Worm (Caenorhabditis elegans) whole organism, L1 larva: Measurements from ENCODE around the gene srh-187.

Source experiments
- C04F5.9 ChIP-seq: sonication (generic microtip); optimal IDR thresholded peaks from 2 replicates; lab custom pipeline; 2016; ENCODE audit warnings: missing genetic modification characterization, missing compliant biosample characterization
- alr-1 ChIP-seq: fragments of 200-800 bp; sonication (Bioruptor generic); optimal IDR thresholded peaks from 2 replicates; lab custom pipeline; 2018; ENCODE audit warnings: borderline replicate concordance, mild to moderate bottlenecking, missing genetic modification characterization, missing compliant biosample characterization
- ama-1 ChIP-seq: fragments of 150-350 bp; optimal IDR thresholded peaks from 2 replicates; lab custom pipeline; 2014
- blmp-1 ChIP-seq: fragments of 150-350 bp; optimal IDR thresholded peaks from 2 replicates; lab custom pipeline; 2014; ENCODE audit warnings: missing biosample characterization, missing genetic modification characterization
- ceh-8 ChIP-seq: fragments of 200-800 bp; sonication (Bioruptor generic); optimal IDR thresholded peaks from 2 replicates; lab custom pipeline; 2018; ENCODE audit warnings: mild to moderate bottlenecking, missing genetic modification characterization, moderate library complexity, missing compliant biosample characterization
- ceh-88 ChIP-seq: fragments of 200-800 bp; sonication (Bioruptor generic); IDR thresholded peaks from 2 replicates; pipeline ENCODE4 v1.3.6; 2022; ENCODE audit warnings: missing genetic modification characterization, missing compliant biosample characterization
- efl-1 ChIP-seq, 4 experiments: fragments of 150-350 bp; optimal IDR thresholded peaks in 3 of 4; peaks in 1 of 4; 1 replicate in 1 of 4; 2 replicates in 3 of 4; lab custom pipeline; 2014; ENCODE audit warnings: missing biosample characterization in 2 of 4, missing genetic modification characterization in 2 of 4, missing genetic modification reagents in 2 of 4
- fkh-4 ChIP-seq: sonication (generic microtip); optimal IDR thresholded peaks from 2 replicates; lab custom pipeline; 2016; ENCODE audit warnings: missing compliant biosample characterization, missing genetic modification characterization, borderline replicate concordance
- fkh-8 ChIP-seq: sonication (generic microtip); optimal IDR thresholded peaks from 2 replicates; lab custom pipeline; 2016; ENCODE audit warnings: mild to moderate bottlenecking, missing genetic modification characterization, missing compliant biosample characterization
- hlh-4 ChIP-seq: sonication (generic microtip); optimal IDR thresholded peaks from 2 replicates; lab custom pipeline; 2016; ENCODE audit warnings: mild to moderate bottlenecking, missing genetic modification characterization, missing compliant biosample characterization
- jun-1 ChIP-seq: fragments of 150-350 bp; optimal IDR thresholded peaks from 2 replicates; lab custom pipeline; 2014; ENCODE audit warnings: missing biosample characterization, missing genetic modification reagents, missing genetic modification characterization
- lin-13 ChIP-seq: fragments of 150-350 bp; optimal IDR thresholded peaks from 2 replicates; lab custom pipeline; 2014; ENCODE audit warnings: missing biosample characterization, missing genetic modification reagents, missing genetic modification characterization
- lin-14 ChIP-seq: fragments of 200-800 bp; sonication (Bioruptor generic); optimal IDR thresholded peaks from 2 replicates; lab custom pipeline; 2018; ENCODE audit warnings: mild to moderate bottlenecking, missing genetic modification characterization, moderate library complexity, missing compliant biosample characterization
- lin-35 ChIP-seq, 2 experiments: fragments of 150-350 bp; optimal IDR thresholded peaks; 2 replicates each; lab custom pipeline; 2014; ENCODE audit warnings: missing biosample characterization in 2 of 2, missing genetic modification characterization in 2 of 2, missing genetic modification reagents in 2 of 2
- mdl-1 ChIP-seq, 2 experiments: fragments of 150-350 bp; optimal IDR thresholded peaks; 2 replicates each; lab custom pipeline; 2014 to 2017; ENCODE audit warnings: missing biosample characterization in 2 of 2, missing genetic modification characterization in 2 of 2, inconsistent platforms in 1 of 2
- nhr-20 ChIP-seq: sonication (generic microtip); optimal IDR thresholded peaks from 2 replicates; lab custom pipeline; 2016; ENCODE audit warnings: mild to moderate bottlenecking, missing genetic modification characterization, missing compliant biosample characterization
- nhr-71 ChIP-seq: sonication (generic microtip); optimal IDR thresholded peaks from 2 replicates; lab custom pipeline; 2016; ENCODE audit warnings: mild to moderate bottlenecking, missing genetic modification characterization, moderate library complexity, missing compliant biosample characterization
- nhr-77 ChIP-seq: fragments of 150-350 bp; optimal IDR thresholded peaks from 2 replicates; lab custom pipeline; 2014; ENCODE audit warnings: missing biosample characterization, missing genetic modification characterization
- nhr-84 ChIP-seq: sonication (generic microtip); optimal IDR thresholded peaks from 2 replicates; lab custom pipeline; 2017; ENCODE audit warnings: missing biosample characterization, missing genetic modification characterization
- nhr-85 ChIP-seq: sonication (generic microtip); peaks from one replicate; lab custom pipeline; 2016; ENCODE audit warnings: missing genetic modification characterization, inconsistent platforms, missing compliant biosample characterization
- pax-3 ChIP-seq: fragments of 200-800 bp; sonication (Bioruptor generic); optimal IDR thresholded peaks from 2 replicates; lab custom pipeline; 2018; ENCODE audit warnings: mild to moderate bottlenecking, missing genetic modification characterization, moderate library complexity, missing compliant biosample characterization
- pqm-1 ChIP-seq: sonication (generic microtip); optimal IDR thresholded peaks from 3 replicates; lab custom pipeline; 2017; ENCODE audit warnings: missing biosample characterization, missing genetic modification characterization
- rnt-1 ChIP-seq: sonication (generic microtip); optimal IDR thresholded peaks from 2 replicates; lab custom pipeline; 2016; ENCODE audit warnings: mild to moderate bottlenecking, missing genetic modification characterization, moderate library complexity, missing compliant biosample characterization
- snpc-4 ChIP-seq: fragments of 150-350 bp; optimal IDR thresholded peaks from 2 replicates; lab custom pipeline; 2014; ENCODE audit warnings: missing biosample characterization, missing genetic modification characterization
- vab-15 ChIP-seq: sonication (generic microtip); optimal IDR thresholded peaks from 2 replicates; lab custom pipeline; 2017; ENCODE audit warnings: missing genotype, mild to moderate bottlenecking, missing genetic modification characterization, missing compliant biosample characterization
- zip-4 ChIP-seq: fragments of 200-800 bp; sonication (Bioruptor generic); optimal IDR thresholded peaks from 2 replicates; lab custom pipeline; 2018; ENCODE audit warnings: mild to moderate bottlenecking, missing genetic modification characterization, moderate library complexity, missing compliant biosample characterization
- ztf-11 ChIP-seq, 2 experiments: sonication (generic microtip); optimal IDR thresholded peaks; 2 replicates each; lab custom pipeline; 2016 to 2017; ENCODE audit warnings: missing genetic modification characterization in 2 of 2, missing biosample characterization in 1 of 2, missing compliant biosample characterization in 1 of 2
- ztf-4 ChIP-seq: fragments of 150-350 bp; optimal IDR thresholded peaks from 2 replicates; lab custom pipeline; 2014; ENCODE audit warnings: missing biosample characterization, missing genetic modification characterization

The srh-187 gene

ce11 chrV:7339831-7340230 is at the start of gene srh-187:
Gene srh-187 (minus strand): TSS chrV:7339931.
- TF ChIP-seq C04F5.9 (tag; lab: Kevin White, UChicago), result no peak
- no peak for TF ChIP-seq lin-13 (GFP tag; lab: Kevin White, UChicago)
- TF ChIP-seq lin-35 (GFP tag; optimal IDR thresholded peaks at IDR 0.05; lab: Kevin White, UChicago), result no peak
- no peak for TF ChIP-seq pax-3 (tag; lab: Kevin White, UChicago)
- no peak for TF ChIP-seq nhr-77 (tag; lab: Kevin White, UChicago)
- TF ChIP-seq ztf-11 (tag; optimal IDR thresholded peaks at IDR 0.05; lab: Kevin White, UChicago), result no peak
- no peak for TF ChIP-seq fkh-4 (tag; lab: Kevin White, UChicago)

ce11 chrV:7387755-7388154 is 48.0 kb upstream of the srh-187 start, which contains the start of gene C02H6.3:
Gene C02H6.3 (minus strand): TSS chrV:7387855.
- no peak for TF ChIP-seq ceh-88 (GFP tag; lab: Robert Waterston, UW)
- no peak for TF ChIP-seq nhr-20 (tag; lab: Kevin White, UChicago)
- no peak for TF ChIP-seq hlh-4 (tag; lab: Kevin White, UChicago)
- TF ChIP-seq mdl-1 (tag; optimal IDR thresholded peaks at IDR 0.05; lab: Kevin White, UChicago), result no peak

ce11 chrV:7386052-7386573 is 46.4 kb upstream of the srh-187 start, which contains the start of gene srp-6:
Gene srp-6 (minus strand): TSS chrV:7386102.
- TF ChIP-seq blmp-1 (tag; lab: Kevin White, UChicago) (peak; percentile 35), pqm-1 (tag; lab: Kevin White, UChicago) (no peak), efl-1 (optimal IDR thresholded peaks at IDR 0.05; lab: Kevin White, UChicago) (no peak), efl-1 (GFP tag; optimal IDR thresholded peaks at IDR 0.05 in 1 of 2; lab: Kevin White, UChicago) (peak in 1 of 2 experiments; percentile 5), alr-1 (tag; lab: Kevin White, UChicago) (no peak), nhr-71 (peak; percentile 47), fkh-8 (tag; lab: Kevin White, UChicago) (peak; percentile 42), lin-14 (peak; percentile 37), hlh-4 (tag; lab: Kevin White, UChicago) (peak; percentile 57)

- TF ChIP-seq nhr-85 (tag; lab: Kevin White, UChicago), result peak; percentile 63
- no peak for TF ChIP-seq fkh-4 (tag; lab: Kevin White, UChicago)
- TF ChIP-seq ztf-11 (tag; optimal IDR thresholded peaks at IDR 0.05; lab: Kevin White, UChicago), result no peak
- no peak for TF ChIP-seq ama-1 (lab: Kevin White, UChicago)
- TF ChIP-seq blmp-1 (tag; lab: Kevin White, UChicago), result peak; percentile 22
- TF ChIP-seq ztf-4, result no peak
- no peak for TF ChIP-seq rnt-1 (tag; lab: Kevin White, UChicago)
- no peak for TF ChIP-seq snpc-4 (tag; lab: Kevin White, UChicago)
- TF ChIP-seq zip-4 (GFP tag; lab: Kevin White, UChicago), result no peak
Observed at ce11 chrV:7381008-7381407, 41.3 kb upstream of the srh-187 start, which contains the start of gene C03G6.17. Gene C03G6.17 (minus strand): TSS chrV:7381108.

- TF ChIP-seq fkh-4 (tag; lab: Kevin White, UChicago), result no peak
- no peak for TF ChIP-seq vab-15 (tag; lab: Kevin White, UChicago)
- peak; percentile 40 for TF ChIP-seq ceh-8
Observed at ce11 chrV:7379384-7379783, 39.7 kb upstream of the srh-187 start, which contains the start of gene srsx-24. Gene srsx-24 (minus strand): TSS chrV:7379484.

- TF ChIP-seq nhr-84 (tag; lab: Kevin White, UChicago) (no peak), fkh-8 (tag; lab: Kevin White, UChicago) (peak; percentile 50)
Observed at ce11 chrV:7374090-7374489, 34.4 kb upstream of the srh-187 start, which contains the start of gene srx-56. Gene srx-56 (plus strand): TSS chrV:7374390.

ce11 chrV:7369578-7369977 is 29.8 kb upstream of the srh-187 start, which contains the start of gene srj-14:
Gene srj-14 (plus strand): TSS chrV:7369708.
- TF ChIP-seq efl-1 (optimal IDR thresholded peaks at IDR 0.05; lab: Kevin White, UChicago) (no peak), efl-1 (GFP tag; optimal IDR thresholded peaks at IDR 0.05 in 1 of 2; lab: Kevin White, UChicago) (peak in 1 of 2 experiments; percentile 77), jun-1 (no peak)
